Fruit fly (Drosophila melanogaster): Measurements from ENCODE around the gene CG42680.

CG42680 gene

DNA sequence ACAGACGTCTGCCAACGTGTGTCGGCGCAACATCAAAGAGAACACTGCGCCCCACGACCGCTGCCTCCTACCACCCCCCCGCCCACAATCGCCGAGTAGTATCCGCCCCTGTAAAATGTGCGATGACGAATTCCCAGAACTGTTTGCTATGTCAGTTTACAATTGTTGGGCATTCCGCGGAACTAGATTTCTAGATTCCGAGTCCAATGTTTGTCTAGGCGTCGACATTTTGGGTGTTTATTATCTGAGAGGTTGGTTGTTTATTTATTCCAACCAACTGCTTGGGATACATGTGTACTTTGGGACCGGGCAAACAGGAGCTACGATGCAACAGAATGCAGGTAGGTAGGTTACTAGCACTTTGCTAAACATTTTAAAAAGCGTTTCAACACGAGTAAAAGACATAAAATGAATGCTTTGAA is 42.7 kb downstream of the CG42680 start:
- TF ChIP-seq CG13204 (GFP tag; optimal IDR thresholded peaks at IDR 0.05) (no peak), Pif1B (GFP tag; optimal IDR thresholded peaks at IDR 0.05) (no peak), CG17806 (tag; optimal IDR thresholded peaks at IDR 0.05) (no peak), CG14655 (GFP tag; optimal IDR thresholded peaks at IDR 0.05) (no peak), Ets98B (GFP tag; IDR thresholded peaks at IDR 0.05) (no peak), Pif1A (GFP tag; optimal IDR thresholded peaks at IDR 0.05) (no peak), CG4496 (GFP tag; IDR thresholded peaks at IDR 0.05) (no peak), CG10348 (GFP tag; IDR thresholded peaks at IDR 0.05) (no peak), Snoo (tag; optimal IDR thresholded peaks at IDR 0.05) (no peak), CG15710 (tag; optimal IDR thresholded peaks at IDR 0.05) (no peak), CG32121 (GFP tag; IDR thresholded peaks at IDR 0.05) (no peak), CG8301 (tag; optimal IDR thresholded peaks at IDR 0.05) (no peak), EcR (GFP tag; optimal IDR thresholded peaks at IDR 0.05) (no peak)

DNA sequence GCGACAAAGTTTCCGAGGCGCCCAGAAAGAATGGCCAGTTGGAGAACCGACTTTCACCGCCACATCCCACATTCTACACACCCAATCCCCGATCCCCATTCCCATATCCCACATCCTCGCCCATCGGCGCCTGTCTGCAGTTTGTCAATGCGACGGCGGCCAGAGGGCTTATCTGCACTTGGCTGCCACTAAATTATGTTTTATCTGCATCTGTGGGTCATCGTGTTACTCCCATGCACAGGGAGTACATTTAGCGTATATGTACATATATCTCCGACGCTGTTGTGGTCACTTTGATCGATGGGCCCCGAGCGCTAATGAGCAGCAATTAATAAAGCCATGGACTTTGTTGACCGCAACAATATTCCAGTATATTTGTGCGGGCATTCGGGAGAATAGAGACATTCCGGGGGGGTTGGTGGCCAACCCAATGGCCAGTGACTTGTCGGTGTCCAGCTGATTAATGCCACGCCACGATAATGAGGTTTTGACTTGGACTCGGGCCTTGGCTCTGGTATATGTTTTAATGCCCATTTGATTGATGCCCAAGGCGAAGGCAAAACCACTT is 47.4 kb downstream of the CG42680 start:
- TF ChIP-seq Snoo (tag; optimal IDR thresholded peaks at IDR 0.05), result no peak
- TF ChIP-seq Pif1A (GFP tag; optimal IDR thresholded peaks at IDR 0.05), result no peak
- TF ChIP-seq D1 (tag; optimal IDR thresholded peaks at IDR 0.05), result no peak
- peak; percentile 12 for TF ChIP-seq gl (tag; optimal IDR thresholded peaks at IDR 0.05)
- no peak for TF ChIP-seq CG8301 (tag; optimal IDR thresholded peaks at IDR 0.05)
- peak; percentile 69 for TF ChIP-seq EcR (GFP tag; optimal IDR thresholded peaks at IDR 0.05)
- no peak for TF ChIP-seq Pif1B (GFP tag; optimal IDR thresholded peaks at IDR 0.05)
- no peak for TF ChIP-seq Ets98B (GFP tag; IDR thresholded peaks at IDR 0.05)
- no peak for TF ChIP-seq CG34367 (tag; optimal IDR thresholded peaks at IDR 0.05)

DNA sequence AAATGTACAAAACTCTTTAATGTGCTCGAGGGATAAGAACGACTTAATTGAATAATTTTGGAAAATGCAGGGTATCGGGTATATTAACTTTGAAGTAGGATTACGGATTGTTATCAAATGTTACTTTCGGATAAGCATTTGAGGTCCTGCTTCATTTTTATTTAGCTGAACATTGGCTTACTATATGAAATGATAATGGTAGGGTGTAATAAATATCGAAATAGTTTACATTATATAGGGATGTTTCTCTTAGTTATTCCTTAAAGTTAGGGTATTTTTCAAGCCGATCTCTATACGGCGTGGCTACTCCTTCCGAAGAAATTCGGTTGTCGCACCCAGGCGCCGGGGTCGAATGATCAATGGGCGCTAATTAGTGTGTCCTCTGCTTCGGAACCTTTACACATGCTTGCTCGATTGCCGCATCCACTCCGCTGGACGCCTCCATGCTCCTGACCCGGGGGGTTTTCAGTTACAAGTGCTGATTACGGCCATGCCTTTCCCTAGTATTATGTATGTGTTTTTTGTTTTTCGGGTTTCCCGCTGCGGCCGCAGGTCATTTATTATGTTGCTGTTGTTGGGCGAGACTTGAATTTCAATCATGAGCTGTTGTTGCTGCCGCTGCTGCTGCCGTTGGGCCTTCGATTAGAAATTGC is 48.0 kb downstream of the CG42680 start:
- no peak for TF ChIP-seq CG10348 (GFP tag; IDR thresholded peaks at IDR 0.05)
- no peak for TF ChIP-seq CG32121 (GFP tag; IDR thresholded peaks at IDR 0.05)
- TF ChIP-seq CG8159 (tag; optimal IDR thresholded peaks at IDR 0.05), result no peak
- no peak for TF ChIP-seq Snoo (tag; optimal IDR thresholded peaks at IDR 0.05)
- TF ChIP-seq gl (tag; optimal IDR thresholded peaks at IDR 0.05), result no peak
- no peak for TF ChIP-seq CG8301 (tag; optimal IDR thresholded peaks at IDR 0.05)
- TF ChIP-seq Pif1B (GFP tag; optimal IDR thresholded peaks at IDR 0.05), result no peak
- no peak for TF ChIP-seq CG34367 (tag; optimal IDR thresholded peaks at IDR 0.05)
- no peak for TF ChIP-seq CG13204 (GFP tag; optimal IDR thresholded peaks at IDR 0.05)
- TF ChIP-seq rn (GFP tag; IDR thresholded peaks at IDR 0.05), result no peak
- no peak for TF ChIP-seq D1 (tag; optimal IDR thresholded peaks at IDR 0.05)
- TF ChIP-seq Ets98B (GFP tag; IDR thresholded peaks at IDR 0.05), result no peak
- no peak for TF ChIP-seq EcR (GFP tag; optimal IDR thresholded peaks at IDR 0.05)
- TF ChIP-seq CG12605 (GFP tag; IDR thresholded peaks at IDR 0.05), result no peak

DNA sequence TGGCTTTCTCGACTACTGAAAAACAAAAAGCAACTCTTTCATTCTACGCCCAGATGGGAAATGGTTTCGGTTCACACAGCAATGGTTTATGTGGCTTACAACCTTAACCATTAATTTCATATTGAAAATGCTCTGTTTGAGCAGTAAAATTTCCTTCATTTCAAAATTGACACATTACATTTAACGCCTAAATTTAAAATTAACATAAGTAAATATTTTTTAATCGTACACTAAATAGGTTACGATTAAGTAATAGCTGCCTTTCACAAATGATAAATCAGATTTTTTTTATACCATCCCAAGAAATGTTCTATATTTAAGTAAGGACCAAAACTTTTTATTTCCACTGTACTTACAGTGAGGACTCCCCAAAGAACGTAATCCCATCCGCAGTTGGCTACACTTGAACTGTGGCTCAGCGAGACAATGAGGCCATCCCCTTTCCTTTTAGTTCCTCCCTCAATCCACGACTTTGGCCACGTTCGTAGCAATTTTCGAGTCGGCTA is 49.1 kb downstream of the CG42680 start:
- TF ChIP-seq gl (tag; optimal IDR thresholded peaks at IDR 0.05) (no peak), Pif1A (GFP tag; optimal IDR thresholded peaks at IDR 0.05) (peak; percentile 7)

Measured in whole organism, pupa.